Fruit fly (Drosophila melanogaster) whole organism, embryonic: Measurements from ENCODE around the gene CG7916.

Source experiments
- Atf6 ChIP-seq: fragments of 200-800 bp; sonication (Bioruptor generic); IDR thresholded peaks from 2 replicates; pipeline ENCODE4 v1.3.6; 2022; ENCODE audit warnings: missing biosample characterization, missing genetic modification characterization
- B-H2 ChIP-seq: fragments of 200-800 bp; sonication (Bioruptor generic); optimal IDR thresholded peaks from 2 replicates; lab custom pipeline; 2018; ENCODE audit warnings: missing biosample characterization, mild to moderate bottlenecking, missing genetic modification characterization
- Bteb2 ChIP-seq: fragments of 200-800 bp; sonication (Bioruptor generic); optimal IDR thresholded peaks from 2 replicates; lab custom pipeline; 2016; ENCODE audit warnings: missing biosample characterization, missing genetic modification characterization
- CG13775 ChIP-seq: fragments of 200-800 bp; sonication (Bioruptor generic); optimal IDR thresholded peaks from 3 replicates; lab custom pipeline; 2017; ENCODE audit warnings: missing biosample characterization, mild to moderate bottlenecking, missing genetic modification characterization
- CG14050 ChIP-seq: fragments of 200-800 bp; sonication (Bioruptor generic); IDR thresholded peaks from 3 replicates; pipeline ENCODE4 v1.3.6; 2022; ENCODE audit warnings: missing biosample characterization, missing genetic modification characterization
- CG15073 ChIP-seq: fragments of 200-800 bp; sonication (Bioruptor generic); optimal IDR thresholded peaks from 2 replicates; lab custom pipeline; 2016; ENCODE audit warnings: missing biosample characterization, missing genetic modification characterization
- CG1602 ChIP-seq: fragments of 200-800 bp; sonication (Bioruptor generic); optimal IDR thresholded peaks from 3 replicates; lab custom pipeline; 2016; ENCODE audit warnings: missing biosample characterization, missing genetic modification characterization
- CG16779 ChIP-seq: fragments of 200-800 bp; sonication (Bioruptor generic); IDR thresholded peaks from 2 replicates; pipeline ENCODE4 v1.3.6; 2022; ENCODE audit warnings: missing biosample characterization, missing genetic modification characterization
- CG16813 ChIP-seq: fragments of 200-800 bp; sonication (Bioruptor generic); IDR thresholded peaks from 3 replicates; pipeline ENCODE4 v1.3.6; 2022; ENCODE audit warnings: missing biosample characterization, missing genetic modification characterization; ENCODE audit not compliant: partially characterized antibody
- CG18011 ChIP-seq: fragments of 200-800 bp; sonication (Bioruptor generic); optimal IDR thresholded peaks from 2 replicates; lab custom pipeline; 2017; ENCODE audit warnings: missing biosample characterization, missing genetic modification characterization, mild to moderate bottlenecking, moderate library complexity, missing genotype
- CG2120 ChIP-seq: fragments of 200-800 bp; sonication (Bioruptor generic); optimal IDR thresholded peaks from 3 replicates; lab custom pipeline; 2016; ENCODE audit warnings: missing biosample characterization, missing genetic modification characterization
- CG31388 ChIP-seq: fragments of 200-800 bp; sonication (Bioruptor generic); optimal IDR thresholded peaks from 2 replicates; lab custom pipeline; 2016; ENCODE audit warnings: missing biosample characterization, missing genetic modification characterization
- CG3281 ChIP-seq: fragments of 200-800 bp; sonication (Bioruptor generic); optimal IDR thresholded peaks from 3 replicates; lab custom pipeline; 2017; ENCODE audit warnings: missing biosample characterization, mild to moderate bottlenecking, missing genetic modification characterization
- CG33213 ChIP-seq: fragments of 200-800 bp; sonication (Bioruptor generic); optimal IDR thresholded peaks from 3 replicates; lab custom pipeline; 2016; ENCODE audit warnings: missing biosample characterization, missing genetic modification characterization
- CG4328 ChIP-seq: fragments of 200-800 bp; sonication (Bioruptor generic); optimal IDR thresholded peaks from 3 replicates; lab custom pipeline; 2017; ENCODE audit warnings: missing biosample characterization, missing genetic modification reagents, missing genetic modification characterization
- CG5180 ChIP-seq: fragments of 200-800 bp; sonication (Bioruptor generic); optimal IDR thresholded peaks from 3 replicates; lab custom pipeline; 2017; ENCODE audit warnings: missing biosample characterization, missing genetic modification characterization, mild to moderate bottlenecking, moderate library complexity, missing genetic modification reagents
- CG5245 ChIP-seq: fragments of 200-800 bp; sonication (Bioruptor generic); optimal IDR thresholded peaks from 3 replicates; lab custom pipeline; 2016; ENCODE audit warnings: missing biosample characterization, missing genetic modification characterization
- CG6175 ChIP-seq: fragments of 200-800 bp; sonication (Bioruptor generic); IDR thresholded peaks from 3 replicates; pipeline ENCODE4 v1.3.6; 2022; ENCODE audit warnings: missing biosample characterization, missing genetic modification characterization
- CG6683 ChIP-seq: fragments of 200-800 bp; sonication (Bioruptor generic); optimal IDR thresholded peaks from 2 replicates; lab custom pipeline; 2017; ENCODE audit warnings: missing biosample characterization, mild to moderate bottlenecking, missing genetic modification characterization, missing genetic modification reagents
- CG7745 ChIP-seq: fragments of 200-800 bp; sonication (Bioruptor generic); optimal IDR thresholded peaks from 2 replicates; lab custom pipeline; 2018; ENCODE audit warnings: missing biosample characterization, mild to moderate bottlenecking, missing genetic modification characterization, moderate library complexity
- CG8388 ChIP-seq: fragments of 200-800 bp; sonication (Bioruptor generic); optimal IDR thresholded peaks from 2 replicates; lab custom pipeline; 2019; ENCODE audit warnings: missing biosample characterization, mild to moderate bottlenecking, missing genetic modification characterization, moderate library complexity
- D19A ChIP-seq: fragments of 200-800 bp; optimal IDR thresholded peaks from 3 replicates; lab custom pipeline; 2019; ENCODE audit warnings: missing biosample characterization, mild to moderate bottlenecking, missing genetic modification characterization, moderate library complexity
- Dp ChIP-seq: fragments of 200-800 bp; sonication (Bioruptor generic); optimal IDR thresholded peaks from 2 replicates; lab custom pipeline; 2018; ENCODE audit warnings: missing biosample characterization, mild to moderate bottlenecking, missing genetic modification characterization, moderate library complexity
- Hr3 ChIP-seq: fragments of 200-800 bp; sonication (Bioruptor generic); optimal IDR thresholded peaks from 3 replicates; lab custom pipeline; 2016; ENCODE audit warnings: missing biosample characterization, missing genetic modification characterization
- Myb ChIP-seq: fragments of 200-800 bp; sonication (Bioruptor generic); optimal IDR thresholded peaks from 2 replicates; lab custom pipeline; 2016; ENCODE audit warnings: missing biosample characterization, missing genetic modification characterization
- Neu2 ChIP-seq: fragments of 200-800 bp; sonication (Bioruptor generic); optimal IDR thresholded peaks from 3 replicates; lab custom pipeline; 2016; ENCODE audit warnings: missing biosample characterization, missing genetic modification characterization, borderline replicate concordance
- Side ChIP-seq: fragments of 200-800 bp; sonication (Bioruptor generic); optimal IDR thresholded peaks from 2 replicates; lab custom pipeline; 2016; ENCODE audit warnings: missing biosample characterization, missing genetic modification characterization
- Xbp1 ChIP-seq: fragments of 200-800 bp; sonication (Bioruptor generic); optimal IDR thresholded peaks from 3 replicates; lab custom pipeline; 2016; ENCODE audit warnings: missing biosample characterization, mild to moderate bottlenecking, missing genetic modification characterization
- Xrp1 ChIP-seq: fragments of 200-800 bp; sonication (Bioruptor generic); IDR thresholded peaks from 2 replicates; pipeline ENCODE4 v1.3.6; 2022; ENCODE audit warnings: missing biosample characterization, missing genetic modification characterization
- br ChIP-seq: fragments of >200 bp; optimal IDR thresholded peaks from 2 replicates; lab custom pipeline; 2017
- cas ChIP-seq: fragments of 200-800 bp; sonication (Bioruptor generic); IDR thresholded peaks from 2 replicates; pipeline ENCODE4 v1.3.6; 2022; ENCODE audit warnings: missing biosample characterization, missing genetic modification characterization
- chif ChIP-seq, 2 experiments: fragments of 200-800 bp; sonication (Bioruptor generic); optimal IDR thresholded peaks; 3 replicates each; lab custom pipeline; 2016; ENCODE audit warnings: missing biosample characterization in 2 of 2, missing genetic modification characterization in 2 of 2
- chm ChIP-seq: fragments of 200-800 bp; sonication (Bioruptor generic); IDR thresholded peaks from 2 replicates; pipeline ENCODE4 v1.3.6; 2022; ENCODE audit warnings: missing biosample characterization, missing genetic modification characterization
- chn ChIP-seq: fragments of 200-800 bp; sonication (Bioruptor generic); optimal IDR thresholded peaks from 2 replicates; lab custom pipeline; 2016; ENCODE audit warnings: missing biosample characterization, missing genetic modification characterization
- danr ChIP-seq: fragments of 200-800 bp; sonication (Bioruptor generic); IDR thresholded peaks from 2 replicates; pipeline ENCODE4 v1.3.6; 2022; ENCODE audit warnings: missing biosample characterization, missing genetic modification characterization
- dati ChIP-seq: fragments of 200-800 bp; sonication (Bioruptor generic); IDR thresholded peaks from 2 replicates; pipeline ENCODE4 v1.3.6; 2022; ENCODE audit warnings: missing biosample characterization, missing genetic modification characterization
- dmrt11E ChIP-seq: fragments of 200-800 bp; sonication (Bioruptor generic); optimal IDR thresholded peaks from 3 replicates; lab custom pipeline; 2018; ENCODE audit warnings: missing biosample characterization, mild to moderate bottlenecking, missing genetic modification characterization, moderate library complexity
- fd3F ChIP-seq: fragments of 200-800 bp; sonication (Bioruptor generic); optimal IDR thresholded peaks from 2 replicates; lab custom pipeline; 2018; ENCODE audit warnings: missing biosample characterization, mild to moderate bottlenecking, missing genetic modification characterization, moderate library complexity
- gsb ChIP-seq: fragments of 200-800 bp; sonication (Bioruptor generic); IDR thresholded peaks from 2 replicates; pipeline ENCODE4 v1.3.6; 2022; ENCODE audit warnings: missing biosample characterization, missing genetic modification characterization
- ham ChIP-seq: fragments of 200-800 bp; sonication (Bioruptor generic); IDR thresholded peaks from 2 replicates; pipeline ENCODE4 v1.3.6; 2022; ENCODE audit warnings: missing biosample characterization, missing genetic modification characterization
- maf-S ChIP-seq: fragments of 200-800 bp; sonication (Bioruptor generic); optimal IDR thresholded peaks from 2 replicates; lab custom pipeline; 2016; ENCODE audit warnings: missing biosample characterization, missing genetic modification characterization
- nom ChIP-seq: fragments of 200-800 bp; sonication (Bioruptor generic); optimal IDR thresholded peaks from 2 replicates; lab custom pipeline; 2017; ENCODE audit warnings: missing biosample characterization, missing genetic modification characterization, mild to moderate bottlenecking, moderate library complexity, missing genetic modification reagents
- onecut ChIP-seq: fragments of 200-800 bp; sonication (Bioruptor generic); IDR thresholded peaks from 2 replicates; pipeline ENCODE4 v1.3.6; 2022; ENCODE audit warnings: missing biosample characterization, missing genetic modification characterization
- ranshi ChIP-seq: fragments of 200-800 bp; sonication (Bioruptor generic); IDR thresholded peaks from 2 replicates; pipeline ENCODE4 v1.3.6; 2022; ENCODE audit warnings: missing biosample characterization, missing genetic modification characterization
- salm ChIP-seq: fragments of 200-800 bp; sonication (Bioruptor generic); optimal IDR thresholded peaks from 2 replicates; lab custom pipeline; 2018; ENCODE audit warnings: missing biosample characterization, mild to moderate bottlenecking, missing genetic modification characterization
- scrt ChIP-seq: fragments of 200-800 bp; sonication (Bioruptor generic); optimal IDR thresholded peaks from 2 replicates; lab custom pipeline; 2018; ENCODE audit warnings: missing biosample characterization, mild to moderate bottlenecking, missing genetic modification characterization, moderate library complexity
- sna ChIP-seq: fragments of 200-800 bp; sonication (Bioruptor generic); IDR thresholded peaks from 2 replicates; pipeline ENCODE4 v1.3.6; 2022; ENCODE audit warnings: missing biosample characterization, missing genetic modification characterization; ENCODE audit not compliant: partially characterized antibody
- so ChIP-seq: fragments of 200-800 bp; sonication (Bioruptor generic); IDR thresholded peaks from 3 replicates; pipeline ENCODE4 v1.3.6; 2022; ENCODE audit warnings: missing biosample characterization, missing genetic modification characterization
- tap ChIP-seq: fragments of 200-800 bp; optimal IDR thresholded peaks from 3 replicates; lab custom pipeline; 2019; ENCODE audit warnings: missing biosample characterization, mild to moderate bottlenecking, missing genetic modification characterization, moderate library complexity
- tup ChIP-seq: fragments of 200-800 bp; sonication (Bioruptor generic); optimal IDR thresholded peaks from 2 replicates; lab custom pipeline; 2016; ENCODE audit warnings: missing biosample characterization, mild to moderate bottlenecking, missing genetic modification characterization, moderate library complexity
- vvl ChIP-seq: fragments of 200-800 bp; sonication (Bioruptor generic); IDR thresholded peaks from 2 replicates; pipeline ENCODE4 v1.3.6; 2022; ENCODE audit warnings: missing biosample characterization, missing genetic modification characterization
- wor ChIP-seq: fragments of 200-800 bp; sonication (Bioruptor generic); IDR thresholded peaks from 2 replicates; pipeline ENCODE4 v1.3.6; 2022; ENCODE audit warnings: missing biosample characterization, missing genetic modification characterization

CG7916 gene

DNA sequence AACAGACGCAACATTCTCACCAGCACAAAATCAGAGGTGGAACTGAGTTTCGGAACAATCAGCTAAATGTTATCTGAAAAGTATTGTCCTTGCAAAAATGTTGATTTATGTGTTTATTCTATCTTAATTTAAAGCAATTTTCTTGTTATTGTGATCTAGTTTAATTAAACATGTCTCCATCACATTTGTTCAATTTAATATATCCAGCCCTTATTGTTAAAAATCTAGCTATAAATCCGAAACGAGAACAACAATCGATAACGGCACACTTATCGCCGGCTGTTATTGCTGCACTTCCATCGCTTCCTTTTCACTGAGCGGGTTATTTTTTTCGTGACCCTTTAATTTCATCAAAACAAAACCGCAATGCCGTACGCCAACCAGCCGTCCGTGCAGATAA, 13.5 kb upstream of the CG7916 start, which contains the start of the genes GatC, PolG2 and Polr2C (continued):
- TF ChIP-seq Bteb2 (peak; percentile 58), vvl (GFP tag; lab: Robert Waterston, UW) (peak; percentile 70), salm (no peak), chif (GFP tag; optimal IDR thresholded peaks at IDR 0.05; lab: Kevin White, UChicago) (peak in 1 of 2 experiments; percentile 47), chm (GFP tag; lab: Robert Waterston, UW) (no peak), br (lab: Kevin White, UChicago) (no peak), D19A (tag; lab: Kevin White, UChicago) (no peak), CG6683 (no peak), nom (GFP tag; lab: Kevin White, UChicago) (no peak), Xrp1 (GFP tag; lab: Robert Waterston, UW) (no peak), B-H2 (GFP tag; lab: Kevin White, UChicago) (peak; percentile 22), Side (GFP tag; lab: Kevin White, UChicago) (peak; percentile 26), gsb (GFP tag; lab: Robert Waterston, UW) (no peak), sna (GFP tag; lab: Robert Waterston, UW) (peak; percentile 81), cas (GFP tag; lab: Robert Waterston, UW) (no peak), CG14050 (no peak), CG4328 (no peak), Xbp1 (GFP tag; lab: Kevin White, UChicago) (peak; percentile 31), Hr3 (GFP tag; lab: Kevin White, UChicago) (peak; percentile 52), CG16813 (GFP tag; lab: Robert Waterston, UW) (peak; percentile 78), CG13775 (GFP tag; lab: Kevin White, UChicago) (peak; percentile 62), CG1602 (GFP tag; lab: Kevin White, UChicago) (peak; percentile 15), onecut (GFP tag; lab: Robert Waterston, UW) (no peak), CG5245 (GFP tag; lab: Kevin White, UChicago) (no peak), wor (GFP tag; lab: Robert Waterston, UW) (no peak), CG16779 (no peak), dati (GFP tag; lab: Robert Waterston, UW) (no peak), ham (GFP tag; lab: Robert Waterston, UW) (no peak), fd3F (GFP tag; lab: Kevin White, UChicago) (no peak), CG7745 (tag; lab: Kevin White, UChicago) (no peak), CG6175 (GFP tag; lab: Robert Waterston, UW) (no peak), Neu2 (GFP tag; lab: Kevin White, UChicago) (no peak), Myb (peak; percentile 49), CG8388 (GFP tag; lab: Kevin White, UChicago) (peak; percentile 50), CG31388 (GFP tag; lab: Kevin White, UChicago) (no peak), maf-S (peak; percentile 43), CG15073 (no peak), Atf6 (GFP tag; lab: Robert Waterston, UW) (no peak), scrt (GFP tag; lab: Kevin White, UChicago) (no peak), CG5180 (GFP tag; lab: Kevin White, UChicago) (no peak), Dp (GFP tag; lab: Kevin White, UChicago) (peak; percentile 52), so (GFP tag; lab: Robert Waterston, UW) (no peak), danr (GFP tag; lab: Robert Waterston, UW) (no peak), CG3281 (GFP tag; lab: Kevin White, UChicago) (no peak), CG2120 (GFP tag; lab: Kevin White, UChicago) (peak; percentile 70), CG33213 (peak; percentile 27), CG18011 (GFP tag; lab: Kevin White, UChicago) (peak; percentile 97), tap (tag; lab: Kevin White, UChicago) (no peak), ranshi (GFP tag; lab: Robert Waterston, UW) (no peak), tup (no peak), dmrt11E (tag; lab: Kevin White, UChicago) (peak; percentile 22), chn (GFP tag; lab: Kevin White, UChicago) (peak; percentile 58)
